Fruit fly (Drosophila melanogaster) whole organism, prepupa: ENCODE data around the gene CG32066.

Source experiments
- CG11762 ChIP-seq: fragments of 200-800 bp; sonication (Bioruptor generic); optimal IDR thresholded peaks from 3 replicates; lab custom pipeline; 2016; ENCODE audit warnings: missing biosample characterization, missing genetic modification characterization; ENCODE audit not compliant: insufficient read depth
- CG16779 ChIP-seq: fragments of 200-800 bp; sonication (Bioruptor generic); optimal IDR thresholded peaks from 3 replicates; lab custom pipeline; 2017; ENCODE audit warnings: missing biosample characterization, mild to moderate bottlenecking, missing genetic modification characterization
- CG6854 ChIP-seq: fragments of 200-800 bp; sonication (Bioruptor generic); optimal IDR thresholded peaks from 2 replicates; lab custom pipeline; 2017; ENCODE audit warnings: missing biosample characterization, mild to moderate bottlenecking, missing genetic modification characterization
- pdm3 ChIP-seq: fragments of 200-800 bp; sonication (Bioruptor generic); optimal IDR thresholded peaks from 3 replicates; lab custom pipeline; 2016; ENCODE audit warnings: missing biosample characterization, missing genetic modification characterization
- topi ChIP-seq: fragments of 200-800 bp; sonication (Bioruptor generic); optimal IDR thresholded peaks from 3 replicates; lab custom pipeline; 2016; ENCODE audit warnings: missing biosample characterization, missing genetic modification characterization

DNA sequence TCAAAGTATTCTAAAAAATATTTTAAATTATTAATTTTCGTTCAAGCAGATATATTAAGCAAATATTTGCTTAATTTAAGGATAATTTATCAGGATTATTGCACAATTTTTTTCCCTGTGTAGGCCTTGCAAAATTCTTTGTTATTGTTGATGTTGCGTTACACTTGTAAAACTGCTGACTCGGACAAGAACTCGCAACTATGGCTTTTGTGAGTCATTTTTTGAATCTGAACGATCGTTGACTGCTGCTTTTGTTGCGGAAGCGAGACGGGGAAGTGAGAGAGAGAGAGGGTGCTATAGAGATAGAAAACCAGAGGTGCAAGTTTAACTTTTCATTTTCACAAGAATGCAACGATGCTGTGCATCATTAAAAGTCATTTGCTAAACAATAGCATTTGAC lies 8.3 kb downstream of the CG32066 start:
- TF ChIP-seq CG6854, result no peak
- TF ChIP-seq topi (GFP tag; lab: Kevin White, UChicago), result no peak
- TF ChIP-seq pdm3 (GFP tag; lab: Kevin White, UChicago), result no peak
- TF ChIP-seq CG11762 (GFP tag; lab: Kevin White, UChicago), result no peak
- TF ChIP-seq CG16779, result no peak
